Worm (Caenorhabditis elegans) whole organism, L1 larva: Measurements from ENCODE around the gene lgc-18.

ENCODE experiments used
- egl-13 ChIP-seq: sonication (generic microtip); optimal IDR thresholded peaks from 2 replicates; lab custom pipeline; 2016; ENCODE audit warnings: missing genotype, missing genetic modification reagents, missing genetic modification characterization, missing compliant biosample characterization
- fos-1 ChIP-seq: fragments of 150-350 bp; optimal IDR thresholded peaks from 2 replicates; lab custom pipeline; 2014; ENCODE audit warnings: missing biosample characterization, missing genetic modification characterization
- lin-14 ChIP-seq: fragments of 200-800 bp; sonication (Bioruptor generic); optimal IDR thresholded peaks from 2 replicates; lab custom pipeline; 2018; ENCODE audit warnings: mild to moderate bottlenecking, missing genetic modification characterization, moderate library complexity, missing compliant biosample characterization
- nhr-71 ChIP-seq: sonication (generic microtip); optimal IDR thresholded peaks from 2 replicates; lab custom pipeline; 2016; ENCODE audit warnings: mild to moderate bottlenecking, missing genetic modification characterization, moderate library complexity, missing compliant biosample characterization

ce11 chrX:12143693-12144092 is 18.3 kb downstream of the lgc-18 start, which contains the start of gene M153.5:
- TF ChIP-seq fos-1 (tag; lab: Kevin White, UChicago), result no peak
- TF ChIP-seq lin-14 (GFP tag; lab: Kevin White, UChicago), result no peak
- TF ChIP-seq nhr-71, result no peak
- TF ChIP-seq egl-13 (tag; lab: Kevin White, UChicago), result no peak
